Fruit fly (Drosophila melanogaster): Measurements from ENCODE around the gene Poc1.

The Poc1 gene

DNA sequence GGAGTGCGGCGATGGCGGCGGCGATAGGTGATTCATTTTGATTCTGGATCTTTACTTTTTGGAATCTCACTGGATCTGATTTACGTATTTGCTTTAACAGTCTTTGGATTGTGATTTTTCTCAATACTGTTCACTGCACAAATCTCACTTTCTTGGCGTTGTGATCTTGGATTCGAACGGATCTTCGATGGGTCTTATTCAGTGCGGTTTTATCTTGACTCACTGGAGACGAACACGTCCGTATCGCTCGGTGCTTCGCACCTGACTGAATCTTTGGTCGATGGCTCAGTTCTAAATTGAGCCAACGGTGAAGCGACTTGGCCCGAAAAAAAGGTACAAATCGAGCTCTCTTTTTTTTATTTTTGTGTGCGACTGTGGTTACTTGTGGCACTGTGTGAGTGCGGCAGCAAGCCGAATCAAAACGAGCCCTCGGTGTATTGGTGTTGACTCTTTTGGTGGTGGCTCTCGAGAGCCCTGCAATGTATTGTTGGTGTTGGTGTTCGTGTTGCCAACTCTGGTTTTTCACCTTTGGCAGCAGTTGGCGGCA, 11.1 kb upstream of the Poc1 start, which contains the start of gene sens:
Gene sens (minus strand): TSS at position 254 of the 547 bp plus-strand sequence.
- TF ChIP-seq CG14655 (GFP tag; optimal IDR thresholded peaks at IDR 0.05) (no peak), Snoo (tag; optimal IDR thresholded peaks at IDR 0.05) (peak; percentile 27)

DNA sequence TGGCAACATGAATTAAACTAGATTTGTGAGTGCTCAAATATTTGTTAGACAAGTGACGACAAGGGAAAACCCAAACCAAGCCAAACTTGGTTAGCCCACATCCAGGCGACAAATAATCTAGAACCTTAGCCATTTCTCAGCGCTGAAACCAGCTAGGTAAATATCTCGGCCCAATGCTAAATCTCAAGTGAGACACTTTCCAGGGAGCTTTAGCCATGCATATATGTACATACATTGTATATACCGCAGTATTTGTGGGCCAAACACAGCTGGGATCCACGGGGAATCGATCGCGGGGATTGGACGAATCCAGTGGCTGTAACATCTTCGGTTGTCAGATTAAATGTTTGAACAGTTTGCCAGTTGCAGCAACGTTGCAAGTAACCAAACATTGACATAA, 7.8 kb upstream of the Poc1 start:
- TF ChIP-seq CG12605 (GFP tag; IDR thresholded peaks at IDR 0.05) (no peak), CG9948 (tag; optimal IDR thresholded peaks at IDR 0.05) (no peak), Pif1A (GFP tag; optimal IDR thresholded peaks at IDR 0.05) (no peak), rn (GFP tag; IDR thresholded peaks at IDR 0.05) (no peak), D1 (tag; optimal IDR thresholded peaks at IDR 0.05) (no peak), CG13204 (GFP tag; optimal IDR thresholded peaks at IDR 0.05) (no peak)

DNA sequence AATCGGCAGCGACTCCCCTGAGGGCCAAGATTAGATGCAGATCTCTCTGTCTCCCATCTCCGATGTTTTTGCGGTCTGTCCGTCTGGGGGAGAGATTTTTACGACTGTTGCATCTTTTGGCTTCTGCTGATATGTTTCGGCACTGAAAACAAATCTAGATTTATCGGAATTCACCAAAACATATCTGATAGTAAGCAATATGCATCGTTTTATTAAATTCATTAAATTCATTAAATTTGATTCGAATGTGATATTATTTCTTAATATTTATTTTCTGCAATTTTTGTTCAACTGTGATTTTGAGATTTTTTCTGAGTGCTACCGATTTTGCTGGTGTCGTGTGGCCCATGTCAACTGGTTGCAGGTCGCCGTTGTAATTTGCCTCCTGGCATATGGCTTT, 3.7 kb upstream of the Poc1 start:
- TF ChIP-seq CG9948 (tag; optimal IDR thresholded peaks at IDR 0.05): peak; percentile 11
- no peak for TF ChIP-seq CG10348 (GFP tag; IDR thresholded peaks at IDR 0.05)
- peak; percentile 63 for TF ChIP-seq CG8159 (tag; optimal IDR thresholded peaks at IDR 0.05)

DNA sequence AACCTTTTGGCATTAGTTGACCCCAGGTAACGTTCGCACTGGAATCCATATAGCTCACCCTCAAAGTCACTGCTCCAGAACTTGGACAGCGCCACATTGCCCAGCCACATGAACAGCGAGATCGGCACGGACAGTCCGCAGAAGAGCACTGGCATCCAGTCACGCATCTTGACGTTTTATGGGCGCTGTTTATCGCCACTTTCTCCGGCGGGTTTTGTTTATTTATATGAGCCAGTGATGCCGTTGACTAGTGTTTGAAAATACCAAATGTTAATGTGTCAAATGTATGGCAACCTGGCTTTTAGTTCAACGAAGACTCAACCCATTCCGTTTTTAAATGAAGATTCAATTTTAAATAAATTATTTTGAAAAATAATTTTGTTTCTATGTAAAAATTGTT, 2.2 kb downstream of the Poc1 start, which contains the start of gene CG10171:
Gene CG10171 (minus strand): TSS at position 300 of the 400 bp plus-strand sequence.
- TF ChIP-seq Ets98B (GFP tag; IDR thresholded peaks at IDR 0.05) (no peak), D1 (tag; optimal IDR thresholded peaks at IDR 0.05) (no peak), CG9948 (tag; optimal IDR thresholded peaks at IDR 0.05) (no peak), CG8159 (tag; optimal IDR thresholded peaks at IDR 0.05) (no peak), CG15710 (tag; optimal IDR thresholded peaks at IDR 0.05) (no peak), CG13204 (GFP tag; optimal IDR thresholded peaks at IDR 0.05) (no peak), CG32121 (GFP tag; IDR thresholded peaks at IDR 0.05) (no peak), rn (GFP tag; IDR thresholded peaks at IDR 0.05) (no peak), Pif1A (GFP tag; optimal IDR thresholded peaks at IDR 0.05) (no peak), Snoo (tag; optimal IDR thresholded peaks at IDR 0.05) (no peak), Pif1B (GFP tag; optimal IDR thresholded peaks at IDR 0.05) (no peak), gl (tag; optimal IDR thresholded peaks at IDR 0.05) (no peak), CG17806 (tag; optimal IDR thresholded peaks at IDR 0.05) (no peak), CG10348 (GFP tag; IDR thresholded peaks at IDR 0.05) (no peak), CG34367 (tag; optimal IDR thresholded peaks at IDR 0.05) (no peak), CG12605 (GFP tag; IDR thresholded peaks at IDR 0.05) (no peak), CG4496 (GFP tag; IDR thresholded peaks at IDR 0.05) (no peak)

DNA sequence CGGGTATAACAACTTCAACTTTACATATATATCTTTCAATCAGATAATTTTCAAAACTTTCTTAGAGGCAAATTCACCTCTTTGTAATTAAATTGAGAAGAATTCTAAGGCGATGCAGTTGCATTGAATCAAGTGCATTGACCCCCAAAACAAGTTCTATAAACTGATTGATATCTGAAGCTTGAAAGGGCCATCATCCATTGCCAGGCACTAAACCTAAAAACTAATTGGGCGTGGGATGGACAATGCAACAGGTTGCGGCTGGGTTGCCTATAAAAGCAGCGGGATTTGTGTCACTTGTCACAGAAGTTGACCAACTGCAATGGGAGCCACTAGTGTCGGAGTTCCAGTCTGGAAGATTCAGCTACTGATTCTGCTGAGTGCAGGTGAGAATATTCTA, 5.3 kb downstream of the Poc1 start, which contains the start of gene CG14110:
Gene CG14110 (plus strand): TSS at position 301 of the 400 bp plus-strand sequence.
- no peak for TF ChIP-seq Ets98B (GFP tag; IDR thresholded peaks at IDR 0.05)
- TF ChIP-seq CG34367 (tag; optimal IDR thresholded peaks at IDR 0.05): no peak
- TF ChIP-seq gl (tag; optimal IDR thresholded peaks at IDR 0.05): no peak
- no peak for TF ChIP-seq CG17806 (tag; optimal IDR thresholded peaks at IDR 0.05)

DNA sequence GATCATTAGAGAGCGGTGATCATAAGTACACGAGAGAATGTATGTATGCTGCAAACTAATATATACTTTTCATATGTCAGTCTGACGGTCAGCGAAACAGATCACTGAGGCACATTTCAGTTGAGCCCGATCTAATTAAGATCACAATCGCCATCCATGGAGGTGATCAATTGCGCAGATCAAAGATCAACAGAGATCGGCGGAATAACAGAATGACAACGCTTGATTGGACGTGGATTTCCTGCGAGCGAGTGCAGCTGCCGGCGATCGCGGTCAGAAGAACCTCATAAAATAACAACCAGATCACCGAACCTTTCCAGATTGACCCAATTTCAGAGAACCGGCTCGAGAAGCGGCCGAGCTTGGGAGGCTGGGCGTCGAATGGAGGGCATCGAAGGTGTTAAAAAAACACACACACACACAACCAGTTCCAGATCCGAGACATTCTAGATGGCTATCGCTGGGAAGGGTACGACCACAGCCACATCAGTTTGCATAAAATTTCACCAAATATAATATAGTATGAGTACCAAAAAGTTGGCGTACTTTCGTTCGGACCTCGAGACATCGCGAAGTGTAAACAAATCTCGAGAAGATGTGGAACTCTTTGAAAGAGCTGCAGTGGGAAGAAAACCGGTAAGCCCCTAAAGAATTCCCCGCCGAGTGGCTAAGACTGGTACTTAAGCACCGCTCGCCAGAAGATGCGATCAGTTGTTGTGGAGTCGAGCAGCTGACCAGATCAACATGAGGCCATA, 7.6 kb downstream of the Poc1 start, which contains the start of gene ImpL1:
Gene ImpL1 (plus strand): TSS at position 705 of the 755 bp plus-strand sequence.
- TF ChIP-seq EcR (GFP tag; optimal IDR thresholded peaks at IDR 0.05) (no peak), gl (tag; optimal IDR thresholded peaks at IDR 0.05) (no peak), CG15710 (tag; optimal IDR thresholded peaks at IDR 0.05) (no peak), CG12605 (GFP tag; IDR thresholded peaks at IDR 0.05) (no peak), D1 (tag; optimal IDR thresholded peaks at IDR 0.05) (no peak), CG9948 (tag; optimal IDR thresholded peaks at IDR 0.05) (no peak), CG14655 (GFP tag; optimal IDR thresholded peaks at IDR 0.05) (no peak), CG8159 (tag; optimal IDR thresholded peaks at IDR 0.05) (no peak), rn (GFP tag; IDR thresholded peaks at IDR 0.05) (no peak), CG13204 (GFP tag; optimal IDR thresholded peaks at IDR 0.05) (no peak), CG10348 (GFP tag; IDR thresholded peaks at IDR 0.05) (no peak), Snoo (tag; optimal IDR thresholded peaks at IDR 0.05) (no peak), CG17806 (tag; optimal IDR thresholded peaks at IDR 0.05) (no peak), Ets98B (GFP tag; IDR thresholded peaks at IDR 0.05) (no peak), Pif1B (GFP tag; optimal IDR thresholded peaks at IDR 0.05) (no peak), CG32121 (GFP tag; IDR thresholded peaks at IDR 0.05) (no peak), CG34367 (tag; optimal IDR thresholded peaks at IDR 0.05) (no peak)

DNA sequence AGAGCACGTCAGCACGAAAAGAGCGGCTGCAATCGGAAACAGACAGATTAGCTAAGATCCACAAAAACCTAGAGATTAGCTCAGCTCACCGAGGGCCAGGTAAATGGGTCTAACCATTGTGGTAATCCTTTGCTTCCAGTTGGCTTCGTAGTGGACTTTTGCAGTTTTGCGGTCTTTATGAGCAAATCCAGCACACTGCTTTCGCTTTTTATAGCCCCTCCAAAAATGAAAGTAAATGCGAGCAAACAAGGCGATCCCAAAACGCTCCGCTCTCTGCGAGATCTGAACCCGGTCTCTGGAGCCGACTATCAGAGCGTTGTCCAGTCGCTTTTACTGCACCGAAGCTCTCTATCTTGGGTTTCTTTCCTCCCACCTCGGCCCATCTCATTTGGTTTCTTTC, 8.6 kb downstream of the Poc1 start, which contains the start of gene CG14107:
Gene CG14107 (minus strand): TSS at position 187 of the 400 bp plus-strand sequence.
- TF ChIP-seq Ets98B (GFP tag; IDR thresholded peaks at IDR 0.05): no peak
- TF ChIP-seq Snoo (tag; optimal IDR thresholded peaks at IDR 0.05): no peak
- no peak for TF ChIP-seq Pif1B (GFP tag; optimal IDR thresholded peaks at IDR 0.05)
- TF ChIP-seq gl (tag; optimal IDR thresholded peaks at IDR 0.05): no peak
- no peak for TF ChIP-seq CG34367 (tag; optimal IDR thresholded peaks at IDR 0.05)
- TF ChIP-seq Pif1A (GFP tag; optimal IDR thresholded peaks at IDR 0.05): no peak
- no peak for TF ChIP-seq CG12605 (GFP tag; IDR thresholded peaks at IDR 0.05)
- no peak for TF ChIP-seq rn (GFP tag; IDR thresholded peaks at IDR 0.05)
- TF ChIP-seq CG10348 (GFP tag; IDR thresholded peaks at IDR 0.05): no peak
- no peak for TF ChIP-seq CG14655 (GFP tag; optimal IDR thresholded peaks at IDR 0.05)
- TF ChIP-seq CG13204 (GFP tag; optimal IDR thresholded peaks at IDR 0.05): no peak
- TF ChIP-seq CG8159 (tag; optimal IDR thresholded peaks at IDR 0.05): no peak
- no peak for TF ChIP-seq CG17806 (tag; optimal IDR thresholded peaks at IDR 0.05)
- TF ChIP-seq CG8301 (tag; optimal IDR thresholded peaks at IDR 0.05): no peak
- TF ChIP-seq CG32121 (GFP tag; IDR thresholded peaks at IDR 0.05): no peak
- no peak for TF ChIP-seq CG15710 (tag; optimal IDR thresholded peaks at IDR 0.05)
- TF ChIP-seq CG9948 (tag; optimal IDR thresholded peaks at IDR 0.05): no peak
- no peak for TF ChIP-seq fd96Ca (GFP tag; IDR thresholded peaks at IDR 0.05)
- no peak for TF ChIP-seq D1 (tag; optimal IDR thresholded peaks at IDR 0.05)
- TF ChIP-seq CG4496 (GFP tag; IDR thresholded peaks at IDR 0.05): no peak

Data from whole organism, pupa.